Fruit fly (Drosophila melanogaster) whole organism, wandering third instar larva: Measurements from ENCODE around the gene CG13239.

Experiments
- Dfd ChIP-seq: fragments of >200 bp; optimal IDR thresholded peaks from 2 replicates; lab custom pipeline; 2017; ENCODE audit warnings: missing biosample characterization, missing genetic modification characterization
- Hr83 ChIP-seq: fragments of 200-300 bp; sonication (Bioruptor generic); optimal IDR thresholded peaks from 2 replicates; lab custom pipeline; 2016; ENCODE audit warnings: missing biosample characterization, mild to moderate bottlenecking, missing genetic modification characterization, moderate library complexity; ENCODE audit not compliant: poor library complexity, severe bottlenecking
- fru ChIP-seq: fragments of 200-800 bp; sonication (Bioruptor generic); optimal IDR thresholded peaks from 3 replicates; lab custom pipeline; 2016; ENCODE audit warnings: missing biosample characterization, mild to moderate bottlenecking, missing genetic modification characterization
- h ChIP-seq: fragments of 200-800 bp; sonication (Bioruptor generic); optimal IDR thresholded peaks from 3 replicates; lab custom pipeline; 2016; ENCODE audit warnings: missing biosample characterization, mild to moderate bottlenecking, missing genetic modification characterization
- pan ChIP-seq: fragments of >200 bp; optimal IDR thresholded peaks from 2 replicates; lab custom pipeline; 2017
- psq ChIP-seq: fragments of 200-800 bp; sonication (Bioruptor generic); optimal IDR thresholded peaks from 3 replicates; lab custom pipeline; 2017; ENCODE audit warnings: missing biosample characterization, mild to moderate bottlenecking, missing genetic modification characterization, moderate library complexity
- sv ChIP-seq: fragments of 200-800 bp; sonication (Bioruptor generic); optimal IDR thresholded peaks from 3 replicates; lab custom pipeline; 2016; ENCODE audit warnings: missing biosample characterization, missing genetic modification characterization
- usp ChIP-seq: fragments of >200 bp; optimal IDR thresholded peaks from 2 replicates; lab custom pipeline; 2017; ENCODE audit warnings: missing biosample characterization, missing genetic modification characterization

DNA sequence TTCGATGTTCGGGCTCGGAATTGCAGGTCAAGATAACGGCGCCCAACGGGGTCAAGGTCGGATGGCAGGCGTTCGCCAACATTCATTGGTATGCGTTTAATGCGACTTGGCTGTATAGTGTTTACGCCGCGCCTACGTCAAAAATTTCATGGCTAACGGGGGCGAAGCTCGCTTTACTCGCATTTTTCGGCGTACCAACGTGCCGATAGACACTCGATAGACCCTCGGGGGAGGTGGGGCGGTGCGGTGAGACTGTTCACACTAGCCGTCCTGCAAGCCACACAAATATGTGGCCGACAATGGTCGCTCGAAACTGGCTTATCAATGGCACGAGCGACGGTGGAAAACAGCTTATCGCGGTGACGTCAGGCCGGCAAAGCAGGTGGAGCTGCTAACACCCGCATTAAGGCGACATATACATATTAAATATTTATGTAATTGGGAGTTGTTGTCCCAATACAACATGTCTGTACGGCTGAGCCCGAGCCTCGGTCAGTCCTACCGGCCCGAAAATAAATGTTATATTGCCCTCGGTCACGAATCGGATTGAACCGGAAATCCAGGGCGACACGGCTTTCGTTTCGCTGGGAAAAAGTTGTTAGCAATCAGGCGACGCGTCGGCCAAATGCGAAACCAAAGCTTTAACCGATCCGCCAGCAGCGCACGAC, 28.1 kb downstream of the CG13239 start:
- TF ChIP-seq fru (GFP tag; lab: Kevin White, UChicago) (no peak), usp (GFP tag; lab: Kevin White, UChicago) (no peak), psq (GFP tag; lab: Kevin White, UChicago) (no peak), pan (lab: Kevin White, UChicago) (no peak), Dfd (GFP tag; lab: Kevin White, UChicago) (no peak), h (GFP tag; lab: Kevin White, UChicago) (peak; percentile 16), sv (GFP tag; lab: Kevin White, UChicago) (no peak), Hr83 (GFP tag; lab: Kevin White, UChicago) (no peak)
